Worm (Caenorhabditis elegans) whole organism, early embryonic: ENCODE results near the gene C29F9.2.

ENCODE experiments used
- B0310.2 ChIP-seq: sonication (generic microtip); optimal IDR thresholded peaks from 2 replicates; lab custom pipeline; 2016; ENCODE audit warnings: mild to moderate bottlenecking, missing genetic modification characterization, missing compliant biosample characterization
- F13C5.2 ChIP-seq: sonication (generic microtip); optimal IDR thresholded peaks from 2 replicates; lab custom pipeline; 2017; ENCODE audit warnings: mild to moderate bottlenecking, missing genetic modification characterization, inconsistent platforms, missing compliant biosample characterization
- aly-1 ChIP-seq: sonication (generic microtip); optimal IDR thresholded peaks from 2 replicates; lab custom pipeline; 2016; ENCODE audit warnings: missing genetic modification characterization, missing compliant biosample characterization
- ceh-36 ChIP-seq: sonication (generic microtip); optimal IDR thresholded peaks from 2 replicates; lab custom pipeline; 2016; ENCODE audit warnings: missing genetic modification characterization, inconsistent platforms, missing compliant biosample characterization
- ets-7 ChIP-seq: sonication (generic microtip); optimal IDR thresholded peaks from 2 replicates; lab custom pipeline; 2016; ENCODE audit warnings: missing genotype, missing genetic modification characterization, missing compliant biosample characterization
- flt-1 ChIP-seq: fragments of 200-800 bp; sonication (Bioruptor generic); IDR thresholded peaks from 2 replicates; pipeline ENCODE4 v1.3.6; 2022; ENCODE audit warnings: missing genetic modification characterization, missing compliant biosample characterization
- hmbx-1 ChIP-seq: sonication (generic microtip); optimal IDR thresholded peaks from 2 replicates; lab custom pipeline; 2016; ENCODE audit warnings: mild to moderate bottlenecking, missing genetic modification characterization, missing compliant biosample characterization
- hmg-4 ChIP-seq: fragments of 200-800 bp; sonication (Bioruptor generic); optimal IDR thresholded peaks from 2 replicates; lab custom pipeline; 2018; ENCODE audit warnings: mild to moderate bottlenecking, missing genetic modification characterization, missing compliant biosample characterization
- scrt-1 ChIP-seq: fragments of 200-800 bp; sonication (Bioruptor generic); IDR thresholded peaks from 2 replicates; pipeline ENCODE4 v1.3.6; 2022; ENCODE audit warnings: missing genetic modification characterization, missing compliant biosample characterization
- sea-1 ChIP-seq: fragments of 200-800 bp; sonication (Bioruptor generic); conservative IDR thresholded peaks from 2 replicates; pipeline ENCODE4 v1.3.6; 2022; ENCODE audit warnings: missing genetic modification characterization, missing compliant biosample characterization
- tbx-11 ChIP-seq: fragments of 200-800 bp; sonication (Bioruptor generic); IDR thresholded peaks from 2 replicates; pipeline ENCODE4 v1.3.6; 2022; ENCODE audit warnings: missing genetic modification characterization, missing compliant biosample characterization
- tbx-37 ChIP-seq: fragments of 200-800 bp; sonication (Bioruptor generic); conservative IDR thresholded peaks from 2 replicates; pipeline ENCODE4 v1.3.6; 2022; ENCODE audit warnings: missing genetic modification reagents, missing genetic modification characterization, missing compliant biosample characterization
- tra-4 ChIP-seq: sonication (generic microtip); optimal IDR thresholded peaks from 2 replicates; lab custom pipeline; 2017; ENCODE audit warnings: missing genetic modification characterization, missing compliant biosample characterization

C29F9.2 gene

DNA sequence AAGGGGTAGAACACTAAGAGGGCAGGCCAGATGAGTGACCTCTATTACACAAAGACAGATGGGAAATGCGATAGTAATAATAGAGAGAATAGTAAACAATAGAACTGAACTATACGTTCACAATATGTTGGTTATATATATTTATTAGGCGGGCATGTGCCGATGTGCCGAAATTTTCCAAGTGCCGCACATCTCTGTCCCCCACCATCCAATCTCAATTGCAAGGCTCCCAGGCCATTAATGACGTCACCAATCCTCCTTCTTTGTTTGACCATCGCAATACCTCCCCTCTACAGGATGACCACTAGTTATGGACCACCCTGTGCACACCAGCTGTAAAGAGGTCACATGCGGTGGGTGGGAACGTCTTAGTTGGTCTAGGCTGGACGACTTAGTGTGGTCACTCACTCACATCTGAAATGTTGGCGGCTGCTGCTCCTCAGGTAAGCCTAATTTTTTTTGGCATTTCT is 48.4 kb downstream of the C29F9.2 start, which contains the start of gene F40G9.6:
Gene F40G9.6 (plus strand): TSS at position 420 of the 470 bp plus-strand sequence.
- peak; percentile 60 for TF ChIP-seq hmg-4 (GFP tag; lab: Kevin White, UChicago)
- TF ChIP-seq tbx-11 (GFP tag; lab: Robert Waterston, UW): 0 out of 2 replicates have a peak, but pooled peaks have one; percentile 37
- no peak for TF ChIP-seq tra-4 (tag; lab: Kevin White, UChicago)

DNA sequence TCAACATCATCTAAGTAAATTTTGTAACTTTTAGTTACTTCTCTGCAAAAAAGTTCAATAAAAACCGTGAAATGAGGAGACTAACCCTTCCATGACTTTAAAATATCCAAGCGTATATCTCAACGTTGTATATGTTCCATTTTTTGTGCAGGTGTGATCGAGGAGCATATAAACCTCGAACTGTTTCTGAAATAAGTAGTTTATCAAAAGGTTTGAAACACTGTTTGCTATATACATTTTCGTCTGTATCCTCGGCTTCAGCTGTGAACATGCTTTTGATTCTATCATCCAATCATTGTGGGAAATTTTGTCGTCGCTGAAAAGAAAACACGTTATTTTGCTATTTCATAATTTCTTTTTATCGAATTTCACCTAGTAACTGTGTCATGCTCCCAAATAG is 50.2 kb downstream of the C29F9.2 start, which contains the start of gene F40G9.5:
Gene F40G9.5 (plus strand): TSS at position 301 of the 400 bp plus-strand sequence.
- TF ChIP-seq sea-1 (GFP tag; lab: Robert Waterston, UW) (no peak), hmg-4 (GFP tag; lab: Kevin White, UChicago) (no peak), hmbx-1 (no peak), F13C5.2 (no peak), ets-7 (tag; lab: Kevin White, UChicago) (no peak), ceh-36 (tag; lab: Kevin White, UChicago) (no peak), tra-4 (tag; lab: Kevin White, UChicago) (no peak), scrt-1 (GFP tag; lab: Robert Waterston, UW) (no peak), B0310.2 (tag; lab: Kevin White, UChicago) (no peak), aly-1 (tag; lab: Kevin White, UChicago) (no peak), tbx-37 (no peak), flt-1 (GFP tag; lab: Robert Waterston, UW) (no peak)
